Fruit fly (Drosophila melanogaster) whole organism, pupa: ENCODE data around the gene HIP.

Experiments
- CG12605 ChIP-seq: fragments of 200-800 bp; sonication (Bioruptor generic); IDR thresholded peaks from 2 replicates; pipeline ENCODE4 v1.3.6; 2022; ENCODE audit warnings: missing biosample characterization, missing genetic modification characterization
- CG17806 ChIP-seq: fragments of 200-800 bp; sonication (Bioruptor generic); optimal IDR thresholded peaks from 2 replicates; lab custom pipeline; 2018; ENCODE audit warnings: missing biosample characterization, mild to moderate bottlenecking, missing genetic modification characterization, moderate library complexity

- no peak for TF ChIP-seq CG17806 (tag; lab: Kevin White, UChicago)
- TF ChIP-seq CG12605 (GFP tag; lab: Robert Waterston, UW): peak; percentile 47
These were observed 37.5 kb upstream of the HIP start for dm6 chrX:3761318-3762081.
